Fruit fly (Drosophila melanogaster) whole organism, prepupa: Measurements from ENCODE around the gene CG17187.

ENCODE experiments used
- Blimp-1 ChIP-seq: fragments of 200-800 bp; sonication (Bioruptor generic); optimal IDR thresholded peaks from 3 replicates; lab custom pipeline; 2017; ENCODE audit warnings: missing biosample characterization, missing genetic modification characterization, mild to moderate bottlenecking, moderate library complexity, missing genetic modification reagents
- CG10631 ChIP-seq: fragments of 200-800 bp; sonication (Bioruptor generic); optimal IDR thresholded peaks from 2 replicates; lab custom pipeline; 2016; ENCODE audit warnings: missing biosample characterization, missing genetic modification characterization
- CG10669 ChIP-seq: fragments of 200-800 bp; sonication (Bioruptor generic); optimal IDR thresholded peaks from 3 replicates; lab custom pipeline; 2018; ENCODE audit warnings: missing biosample characterization, mild to moderate bottlenecking, missing genetic modification characterization, moderate library complexity
- CG11762 ChIP-seq: fragments of 200-800 bp; sonication (Bioruptor generic); optimal IDR thresholded peaks from 3 replicates; lab custom pipeline; 2016; ENCODE audit warnings: missing biosample characterization, missing genetic modification characterization; ENCODE audit not compliant: insufficient read depth
- CG15336 ChIP-seq: fragments of 200-800 bp; sonication (Bioruptor generic); IDR thresholded peaks from 2 replicates; pipeline ENCODE4 v1.3.6; 2022; ENCODE audit warnings: missing biosample characterization, missing genetic modification characterization
- CG1621 ChIP-seq: fragments of 200-800 bp; sonication (Bioruptor generic); optimal IDR thresholded peaks from 3 replicates; lab custom pipeline; 2018; ENCODE audit warnings: missing biosample characterization, mild to moderate bottlenecking, missing genetic modification characterization
- CG16779 ChIP-seq: fragments of 200-800 bp; sonication (Bioruptor generic); optimal IDR thresholded peaks from 3 replicates; lab custom pipeline; 2017; ENCODE audit warnings: missing biosample characterization, mild to moderate bottlenecking, missing genetic modification characterization
- CG3032 ChIP-seq: fragments of 200-800 bp; optimal IDR thresholded peaks from 2 replicates; lab custom pipeline; 2019; ENCODE audit warnings: missing biosample characterization, mild to moderate bottlenecking, missing genetic modification characterization, moderate library complexity
- CG32006 ChIP-seq: fragments of 200-800 bp; sonication (Bioruptor generic); optimal IDR thresholded peaks from 3 replicates; lab custom pipeline; 2017; ENCODE audit warnings: missing biosample characterization, mild to moderate bottlenecking, missing genetic modification characterization
- CG3919 ChIP-seq: fragments of 200-800 bp; sonication (Bioruptor generic); optimal IDR thresholded peaks from 3 replicates; lab custom pipeline; 2016; ENCODE audit warnings: missing biosample characterization, missing genetic modification characterization
- CG4318 ChIP-seq: fragments of 200-800 bp; sonication (Bioruptor generic); optimal IDR thresholded peaks from 3 replicates; lab custom pipeline; 2017; ENCODE audit warnings: missing biosample characterization, mild to moderate bottlenecking, missing genetic modification characterization
- CG6163 ChIP-seq: fragments of 200-800 bp; sonication (Bioruptor generic); IDR thresholded peaks from 3 replicates; pipeline ENCODE4 v1.3.6; 2022; ENCODE audit warnings: missing biosample characterization, missing genetic modification characterization
- CG6276 ChIP-seq: fragments of 200-800 bp; sonication (Bioruptor generic); optimal IDR thresholded peaks from 2 replicates; lab custom pipeline; 2017; ENCODE audit warnings: missing biosample characterization, mild to moderate bottlenecking, missing genetic modification characterization
- CG6792 ChIP-seq: fragments of 200-800 bp; sonication (Bioruptor generic); optimal IDR thresholded peaks from 3 replicates; lab custom pipeline; 2016; ENCODE audit warnings: missing biosample characterization, missing genetic modification characterization
- CG6808 ChIP-seq: fragments of 200-800 bp; sonication (Bioruptor generic); optimal IDR thresholded peaks from 3 replicates; lab custom pipeline; 2017; ENCODE audit warnings: missing biosample characterization, missing genetic modification characterization, mild to moderate bottlenecking, moderate library complexity, missing genetic modification reagents
- CG6854 ChIP-seq: fragments of 200-800 bp; sonication (Bioruptor generic); optimal IDR thresholded peaks from 2 replicates; lab custom pipeline; 2017; ENCODE audit warnings: missing biosample characterization, mild to moderate bottlenecking, missing genetic modification characterization
- CG7368 ChIP-seq: fragments of 200-800 bp; sonication (Bioruptor generic); optimal IDR thresholded peaks from 3 replicates; lab custom pipeline; 2016; ENCODE audit warnings: missing biosample characterization, missing genetic modification characterization
- CG8119 ChIP-seq: fragments of 200-800 bp; sonication (Bioruptor generic); IDR thresholded peaks from 3 replicates; pipeline ENCODE4 v1.3.6; 2022; ENCODE audit warnings: missing biosample characterization, missing genetic modification characterization
- CG8319 ChIP-seq: fragments of 200-800 bp; sonication (Bioruptor generic); optimal IDR thresholded peaks from 3 replicates; lab custom pipeline; 2016; ENCODE audit warnings: missing biosample characterization, missing genetic modification characterization
- CG8632 ChIP-seq: fragments of 200-800 bp; sonication (Bioruptor generic); optimal IDR thresholded peaks from 3 replicates; lab custom pipeline; 2016; ENCODE audit warnings: missing biosample characterization, missing genetic modification characterization
- CG9139 ChIP-seq: fragments of 200-800 bp; sonication (Bioruptor generic); optimal IDR thresholded peaks from 3 replicates; lab custom pipeline; 2017; ENCODE audit warnings: missing biosample characterization, mild to moderate bottlenecking, missing genetic modification characterization
- Eip78C ChIP-seq: fragments of 200-800 bp; sonication (Bioruptor generic); peaks from one replicate; lab custom pipeline; 2016; ENCODE audit warnings: missing biosample characterization, missing genetic modification characterization
- Eip93F ChIP-seq: fragments of 200-800 bp; sonication (Bioruptor generic); optimal IDR thresholded peaks from 2 replicates; lab custom pipeline; 2016; ENCODE audit warnings: missing biosample characterization, mild to moderate bottlenecking, missing genetic modification characterization
- Ets96B ChIP-seq: fragments of 200-800 bp; optimal IDR thresholded peaks from 2 replicates; lab custom pipeline; 2019; ENCODE audit warnings: missing biosample characterization, mild to moderate bottlenecking, missing genetic modification characterization, moderate library complexity
- Gug ChIP-seq: fragments of 200-800 bp; sonication (Bioruptor generic); IDR thresholded peaks from 2 replicates; pipeline ENCODE4 v1.3.6; 2022; ENCODE audit warnings: missing biosample characterization, missing genetic modification characterization
- Hr39 ChIP-seq: fragments of 200-800 bp; sonication (Bioruptor generic); optimal IDR thresholded peaks from 2 replicates; lab custom pipeline; 2016; ENCODE audit warnings: missing biosample characterization, missing genetic modification characterization
- Hr4 ChIP-seq: fragments of 200-800 bp; sonication (Bioruptor generic); optimal IDR thresholded peaks from 3 replicates; lab custom pipeline; 2016; ENCODE audit warnings: missing biosample characterization, missing genetic modification characterization
- Met ChIP-seq: fragments of 200-800 bp; sonication (Bioruptor generic); optimal IDR thresholded peaks from 3 replicates; lab custom pipeline; 2016; ENCODE audit warnings: missing biosample characterization, missing genetic modification characterization
- OdsH ChIP-seq: fragments of 200-800 bp; sonication (Bioruptor generic); optimal IDR thresholded peaks from 3 replicates; lab custom pipeline; 2016; ENCODE audit warnings: missing biosample characterization, missing genetic modification characterization
- Smox ChIP-seq: fragments of 200-800 bp; sonication (Bioruptor generic); optimal IDR thresholded peaks from 3 replicates; lab custom pipeline; 2016; ENCODE audit warnings: missing biosample characterization, missing genetic modification characterization
- Sox102F ChIP-seq: fragments of 200-800 bp; sonication (Bioruptor generic); optimal IDR thresholded peaks from 2 replicates; lab custom pipeline; 2016; ENCODE audit warnings: missing biosample characterization, mild to moderate bottlenecking, missing genetic modification characterization
- Sox15 ChIP-seq: fragments of 200-800 bp; sonication (Bioruptor generic); optimal IDR thresholded peaks from 3 replicates; lab custom pipeline; 2016; ENCODE audit warnings: missing biosample characterization, missing genetic modification characterization
- achi ChIP-seq: fragments of 200-800 bp; sonication (Bioruptor generic); optimal IDR thresholded peaks from 3 replicates; lab custom pipeline; 2016; ENCODE audit warnings: missing biosample characterization, missing genetic modification characterization
- acj6 ChIP-seq: fragments of 200-800 bp; sonication (Bioruptor generic); optimal IDR thresholded peaks from 3 replicates; lab custom pipeline; 2016; ENCODE audit warnings: missing biosample characterization, missing genetic modification characterization
- cyc ChIP-seq: fragments of 200-800 bp; sonication (Bioruptor generic); optimal IDR thresholded peaks from 3 replicates; lab custom pipeline; 2016; ENCODE audit warnings: missing biosample characterization, missing genetic modification characterization
- dsx ChIP-seq: fragments of 200-800 bp; optimal IDR thresholded peaks from 3 replicates; lab custom pipeline; 2019; ENCODE audit warnings: missing biosample characterization, mild to moderate bottlenecking, missing genetic modification characterization, moderate library complexity; ENCODE audit not compliant: poor library complexity, severe bottlenecking
- fd59A ChIP-seq: fragments of 200-800 bp; sonication (Bioruptor generic); optimal IDR thresholded peaks from 2 replicates; lab custom pipeline; 2017; ENCODE audit warnings: missing biosample characterization, mild to moderate bottlenecking, missing genetic modification characterization, missing genetic modification reagents
- fkh ChIP-seq: fragments of 200-800 bp; sonication (Bioruptor generic); optimal IDR thresholded peaks from 3 replicates; lab custom pipeline; 2017; ENCODE audit warnings: missing biosample characterization, mild to moderate bottlenecking, missing genetic modification characterization, moderate library complexity
- net ChIP-seq: fragments of 200-800 bp; sonication (Bioruptor generic); optimal IDR thresholded peaks from 3 replicates; lab custom pipeline; 2016; ENCODE audit warnings: missing biosample characterization, missing genetic modification characterization
- pdm3 ChIP-seq: fragments of 200-800 bp; sonication (Bioruptor generic); optimal IDR thresholded peaks from 3 replicates; lab custom pipeline; 2016; ENCODE audit warnings: missing biosample characterization, missing genetic modification characterization
- salr ChIP-seq, 2 experiments: fragments of 200-800 bp; sonication (Bioruptor generic); optimal IDR thresholded peaks; 3 replicates each; lab custom pipeline; 2016 to 2018; ENCODE audit warnings: missing biosample characterization in 2 of 2, missing genetic modification characterization in 2 of 2, mild to moderate bottlenecking in 1 of 2
- spab ChIP-seq: fragments of 200-800 bp; sonication (Bioruptor generic); optimal IDR thresholded peaks from 2 replicates; lab custom pipeline; 2017; ENCODE audit warnings: missing biosample characterization, mild to moderate bottlenecking, missing genetic modification characterization, missing genetic modification reagents
- ss ChIP-seq, 2 experiments: fragments of 200-800 bp; sonication (Bioruptor generic); optimal IDR thresholded peaks; 2 replicates in 1 of 2; 3 replicates in 1 of 2; lab custom pipeline; 2017 to 2018; ENCODE audit warnings: mild to moderate bottlenecking in 2 of 2, missing biosample characterization in 2 of 2, missing genetic modification characterization in 2 of 2, moderate library complexity in 1 of 2
- svp ChIP-seq: fragments of 200-800 bp; sonication (Bioruptor generic); peaks from one replicate; lab custom pipeline; 2016; ENCODE audit warnings: missing biosample characterization, missing genetic modification characterization
- vri ChIP-seq: fragments of 200-800 bp; sonication (Bioruptor generic); optimal IDR thresholded peaks from 3 replicates; lab custom pipeline; 2016; ENCODE audit warnings: missing biosample characterization, mild to moderate bottlenecking, missing genetic modification characterization

Gene CG17187

dm6 chr3R:11243057-11243740 lies 11.5 kb upstream of the CG17187 start:
- no peak for TF ChIP-seq Sox15 (GFP tag; lab: Kevin White, UChicago)
- no peak for TF ChIP-seq CG3032 (tag; lab: Kevin White, UChicago)
- TF ChIP-seq CG10669 (GFP tag; lab: Kevin White, UChicago): no peak
- no peak for TF ChIP-seq OdsH (GFP tag; lab: Kevin White, UChicago)
- TF ChIP-seq CG8119 (GFP tag; lab: Robert Waterston, UW): no peak
- TF ChIP-seq Hr39 (GFP tag; lab: Kevin White, UChicago): no peak
- no peak for TF ChIP-seq pdm3 (GFP tag; lab: Kevin White, UChicago)
- peak; percentile 90 for TF ChIP-seq vri (GFP tag; lab: Kevin White, UChicago)
- no peak for TF ChIP-seq CG7368
- no peak for TF ChIP-seq Eip93F
- peak; percentile 81 for TF ChIP-seq svp (GFP tag; lab: Kevin White, UChicago)
- TF ChIP-seq Met (GFP tag; lab: Kevin White, UChicago): no peak
- TF ChIP-seq Smox (GFP tag; lab: Kevin White, UChicago): no peak
- peak; percentile 16 for TF ChIP-seq Ets96B (tag; lab: Kevin White, UChicago)
- TF ChIP-seq Blimp-1 (GFP tag; lab: Kevin White, UChicago): no peak
- TF ChIP-seq CG6792 (GFP tag; lab: Kevin White, UChicago): no peak
- TF ChIP-seq CG6854 (GFP tag; lab: Kevin White, UChicago): no peak
- no peak for TF ChIP-seq CG10631 (GFP tag; lab: Kevin White, UChicago)
- TF ChIP-seq Eip78C (GFP tag; lab: Kevin White, UChicago): no peak
- TF ChIP-seq CG6276 (GFP tag; lab: Kevin White, UChicago): no peak
- TF ChIP-seq net (GFP tag; lab: Kevin White, UChicago): no peak
- TF ChIP-seq CG8632 (GFP tag; lab: Kevin White, UChicago): no peak
- TF ChIP-seq fkh (GFP tag; lab: Kevin White, UChicago): peak; percentile 85
- no peak for TF ChIP-seq CG4318 (GFP tag; lab: Kevin White, UChicago)
- no peak for TF ChIP-seq achi
- no peak for TF ChIP-seq CG6163 (GFP tag; lab: Robert Waterston, UW)
- TF ChIP-seq CG9139: peak; percentile 58
- TF ChIP-seq CG11762: no peak
- no peak for TF ChIP-seq acj6 (GFP tag; lab: Kevin White, UChicago)
- no peak for TF ChIP-seq CG6808 (GFP tag; lab: Kevin White, UChicago)
- no peak for TF ChIP-seq CG1621
- TF ChIP-seq spab (GFP tag; lab: Kevin White, UChicago): no peak
- no peak for TF ChIP-seq CG32006 (GFP tag; lab: Kevin White, UChicago)
- TF ChIP-seq Gug (GFP tag; lab: Robert Waterston, UW): no peak
- no peak for TF ChIP-seq CG16779 (tag; lab: Kevin White, UChicago)
- no peak for TF ChIP-seq CG15336
- TF ChIP-seq cyc: no peak
- no peak for TF ChIP-seq CG3919
- TF ChIP-seq Hr4 (GFP tag; lab: Kevin White, UChicago): no peak

dm6 chr3R:11240891-11241290 lies 9.2 kb upstream of the CG17187 start, which contains the start of the genes scpr-B and scpr-A:
Gene scpr-B (minus strand): TSS chr3R:11240991.
Gene scpr-A (plus strand): TSS chr3R:11241183.
- TF ChIP-seq Eip93F (no peak), Sox102F (GFP tag; lab: Kevin White, UChicago) (no peak), fd59A (GFP tag; lab: Kevin White, UChicago) (no peak), Hr4 (GFP tag; lab: Kevin White, UChicago) (no peak), Met (GFP tag; lab: Kevin White, UChicago) (no peak), salr (GFP tag; optimal IDR thresholded peaks at IDR 0.05; lab: Kevin White, UChicago) (no peak), CG3032 (tag; lab: Kevin White, UChicago) (no peak), ss (GFP tag; optimal IDR thresholded peaks at IDR 0.05; lab: Kevin White, UChicago) (no peak), CG8319 (GFP tag; lab: Kevin White, UChicago) (no peak), CG32006 (GFP tag; lab: Kevin White, UChicago) (no peak), CG8119 (GFP tag; lab: Robert Waterston, UW) (no peak), dsx (no peak), Smox (GFP tag; lab: Kevin White, UChicago) (no peak), svp (GFP tag; lab: Kevin White, UChicago) (no peak)
